Fruit fly (Drosophila melanogaster): ENCODE results near the gene CG18273.
"Not testable (repeated sequence)": the region's sequence is repeated elsewhere in the genome, so short reads cannot be mapped to it uniquely, and the experiment has no call there.

The CG18273 gene

dm6 chrX:481642-482041 is 5.7 kb downstream of the CG18273 start, which contains the start of gene CG3176:
Gene CG3176, plus strand, starts transcription at chrX:481862.
- TF ChIP-seq pan (optimal IDR thresholded peaks at IDR 0.05); Dll (optimal IDR thresholded peaks at IDR 0.05); usp (GFP tag; optimal IDR thresholded peaks at IDR 0.05): not testable (repeated sequence)

DNA sequence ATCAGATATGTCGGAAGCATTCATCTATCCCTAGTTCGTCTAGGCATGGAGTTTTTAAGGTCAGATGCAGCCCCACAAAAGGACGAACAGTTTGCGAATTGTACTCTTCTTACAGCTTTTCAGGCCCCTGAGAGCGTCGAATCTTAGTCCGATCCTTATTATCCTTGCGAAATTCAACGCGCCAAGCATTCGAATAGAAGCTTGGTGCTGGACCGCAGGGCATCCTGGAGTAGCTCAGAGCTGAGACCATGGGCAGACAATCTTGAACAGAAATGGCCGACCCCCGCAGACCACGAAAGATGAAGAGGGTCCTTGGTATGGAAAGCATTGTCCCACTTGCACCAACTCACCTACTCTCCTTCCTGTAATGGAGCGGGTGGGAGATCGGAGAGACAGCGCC is 8.6 kb downstream of the CG18273 start, which contains the start of gene CG32817:
Gene CG32817, plus strand, starts transcription at position 301 of the 400 bp plus-strand sequence.
- TF ChIP-seq Dll (optimal IDR thresholded peaks at IDR 0.05) (no peak), CG8478 (optimal IDR thresholded peaks at IDR 0.05) (no peak), usp (GFP tag; optimal IDR thresholded peaks at IDR 0.05) (no peak), EcR (GFP tag; optimal IDR thresholded peaks at IDR 0.05) (no peak), pan (optimal IDR thresholded peaks at IDR 0.05) (no peak), psq (optimal IDR thresholded peaks at IDR 0.05) (no peak)

dm6 chrX:476230-477143 is 10.9 kb downstream of the CG18273 start, which contains the start of the genes ebo and CG13373:
Gene ebo, minus strand, starts transcription at chrX:476579.
Gene CG13373, plus strand, starts transcription at chrX:476984.
- TF ChIP-seq Dll (optimal IDR thresholded peaks at IDR 0.05), result no peak
- TF ChIP-seq psq (optimal IDR thresholded peaks at IDR 0.05), result no peak

dm6 chrX:470626-471025 is 16.8 kb downstream of the CG18273 start, which contains the start of gene CG32816:
Gene CG32816, minus strand, starts transcription at chrX:470726.
- TF ChIP-seq usp (GFP tag; optimal IDR thresholded peaks at IDR 0.05) (no peak), CG8478 (optimal IDR thresholded peaks at IDR 0.05) (no peak), Dll (optimal IDR thresholded peaks at IDR 0.05) (no peak), psq (optimal IDR thresholded peaks at IDR 0.05) (no peak), pan (optimal IDR thresholded peaks at IDR 0.05) (no peak), EcR (GFP tag; optimal IDR thresholded peaks at IDR 0.05) (no peak)

- TF ChIP-seq CG8478 (optimal IDR thresholded peaks at IDR 0.05) (no peak), psq (optimal IDR thresholded peaks at IDR 0.05) (no peak), usp (GFP tag; optimal IDR thresholded peaks at IDR 0.05) (no peak), Dll (optimal IDR thresholded peaks at IDR 0.05) (no peak), EcR (GFP tag; optimal IDR thresholded peaks at IDR 0.05) (no peak), pan (optimal IDR thresholded peaks at IDR 0.05) (no peak)
These were observed 18.1 kb downstream of the CG18273 start, which contains the start of gene Cyp4g1 for dm6 chrX:469235-469634. Gene Cyp4g1, minus strand, starts transcription at chrX:469335.

dm6 chrX:463934-464333 is 23.4 kb downstream of the CG18273 start:
- TF ChIP-seq pan (optimal IDR thresholded peaks at IDR 0.05) (no peak), CG8478 (optimal IDR thresholded peaks at IDR 0.05) (no peak), psq (optimal IDR thresholded peaks at IDR 0.05) (no peak), usp (GFP tag; optimal IDR thresholded peaks at IDR 0.05) (no peak), Dll (optimal IDR thresholded peaks at IDR 0.05) (no peak), EcR (GFP tag; optimal IDR thresholded peaks at IDR 0.05) (no peak)

- no peak for TF ChIP-seq CG8478 (optimal IDR thresholded peaks at IDR 0.05)
- TF ChIP-seq Dll (optimal IDR thresholded peaks at IDR 0.05), result no peak
These were observed 26.9 kb downstream of the CG18273 start, which contains the start of gene ase for dm6 chrX:460447-460846. Gene ase, plus strand, starts transcription at chrX:460747.

DNA sequence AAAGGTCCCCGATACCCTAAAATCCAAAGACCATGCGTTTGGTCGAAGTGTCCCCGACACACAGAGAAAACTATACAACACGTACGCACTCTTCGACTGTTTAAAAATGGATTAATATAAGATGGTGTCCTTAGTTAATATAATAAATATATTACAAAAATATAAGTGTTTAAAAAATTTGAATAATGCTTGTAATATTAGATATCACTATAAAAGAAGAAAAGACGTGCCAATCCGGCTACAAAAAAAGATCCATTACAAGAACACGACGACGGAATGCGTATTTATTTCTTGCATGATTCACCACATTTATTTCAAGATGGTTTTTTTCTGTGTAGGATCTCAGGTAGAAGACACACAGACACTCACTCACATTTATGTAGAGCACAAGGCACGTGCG is 29.6 kb downstream of the CG18273 start:
- no peak for TF ChIP-seq Dll (optimal IDR thresholded peaks at IDR 0.05)

dm6 chrX:456959-457358 is 30.4 kb downstream of the CG18273 start:
- TF ChIP-seq CG8478 (optimal IDR thresholded peaks at IDR 0.05), result no peak

DNA sequence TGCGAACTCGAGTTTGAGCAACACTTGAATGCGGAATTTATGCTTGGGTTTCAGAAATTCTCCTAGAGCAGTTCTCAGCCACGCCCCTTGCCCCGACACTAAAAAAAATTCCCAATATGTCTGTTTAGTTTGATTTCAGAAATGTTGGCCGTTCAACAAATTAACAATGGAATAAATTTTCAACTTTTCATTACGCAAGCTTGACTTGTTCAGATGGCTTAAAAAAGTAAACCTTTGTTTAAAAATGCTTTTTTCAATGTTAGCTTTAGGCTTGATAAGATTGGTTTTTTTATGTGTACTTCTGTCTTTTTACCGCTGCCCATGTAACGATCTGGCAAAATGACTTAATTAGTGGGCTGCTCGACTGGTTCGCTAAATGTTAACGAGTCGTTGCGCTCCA is 34.7 kb downstream of the CG18273 start:
- TF ChIP-seq CG8478 (optimal IDR thresholded peaks at IDR 0.05), result no peak
- TF ChIP-seq Dll (optimal IDR thresholded peaks at IDR 0.05), result no peak
- TF ChIP-seq pan (optimal IDR thresholded peaks at IDR 0.05), result no peak
- no peak for TF ChIP-seq psq (optimal IDR thresholded peaks at IDR 0.05)

- TF ChIP-seq psq (optimal IDR thresholded peaks at IDR 0.05) (no peak), Dll (optimal IDR thresholded peaks at IDR 0.05) (no peak)
These were observed 38.4 kb downstream of the CG18273 start for dm6 chrX:448978-449377.

DNA sequence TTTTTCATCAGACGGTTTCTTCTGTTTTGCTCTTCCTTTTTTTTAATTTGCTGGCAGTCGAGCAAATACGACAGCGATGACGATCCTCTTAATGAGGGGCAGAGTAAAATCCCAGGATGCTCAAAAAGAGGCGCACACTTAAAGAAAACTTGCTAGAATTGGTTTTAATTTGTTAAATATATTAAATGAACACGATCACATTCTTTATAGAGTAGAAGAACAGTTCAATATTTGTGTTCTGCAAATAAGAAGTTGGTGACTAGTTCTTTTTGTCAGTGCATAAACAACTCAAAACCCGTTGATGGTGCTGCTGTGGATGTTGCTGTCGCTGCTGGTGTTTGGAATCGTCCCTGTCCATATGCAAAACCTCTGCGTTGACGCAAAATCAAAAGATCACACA is 39.1 kb downstream of the CG18273 start:
- TF ChIP-seq Dll (optimal IDR thresholded peaks at IDR 0.05) (no peak), psq (optimal IDR thresholded peaks at IDR 0.05) (no peak), pan (optimal IDR thresholded peaks at IDR 0.05) (no peak), EcR (GFP tag; optimal IDR thresholded peaks at IDR 0.05) (no peak), CG8478 (optimal IDR thresholded peaks at IDR 0.05) (no peak)

DNA sequence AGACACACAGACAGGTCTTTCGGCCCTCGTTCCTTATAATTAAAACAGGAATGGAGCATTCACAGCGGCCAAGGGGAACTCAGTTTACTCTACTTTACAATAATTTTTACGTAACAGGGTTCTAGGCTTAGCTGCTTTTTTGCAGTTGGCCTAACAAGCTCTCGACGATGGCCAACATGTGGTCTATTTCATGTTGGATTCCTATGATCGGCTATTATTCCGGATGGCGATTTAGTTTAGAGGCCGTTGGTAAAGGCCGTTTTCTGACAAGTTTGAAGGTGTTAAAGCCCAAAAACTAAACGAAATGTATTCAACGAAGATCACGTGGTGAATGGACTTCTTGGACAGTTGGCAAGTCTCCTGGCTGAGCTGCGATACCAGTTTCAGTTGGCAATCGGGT is 41.4 kb downstream of the CG18273 start:
- TF ChIP-seq EcR (GFP tag; optimal IDR thresholded peaks at IDR 0.05) (no peak), psq (optimal IDR thresholded peaks at IDR 0.05) (no peak), pan (optimal IDR thresholded peaks at IDR 0.05) (no peak), usp (GFP tag; optimal IDR thresholded peaks at IDR 0.05) (no peak), CG8478 (optimal IDR thresholded peaks at IDR 0.05) (no peak), Dll (optimal IDR thresholded peaks at IDR 0.05) (no peak)

Data from whole organism.